Fruit fly (Drosophila melanogaster) whole organism, prepupa: ENCODE measurements around the gene CG10337.
A peak's percentile ranks its signal among the peaks of the same experiment; 100 is the strongest.

ENCODE experiments used
- CG10631 ChIP-seq: fragments of 200-800 bp; sonication (Bioruptor generic); optimal IDR thresholded peaks from 2 replicates; lab custom pipeline; 2016; ENCODE audit warnings: missing biosample characterization, missing genetic modification characterization
- CG11762 ChIP-seq: fragments of 200-800 bp; sonication (Bioruptor generic); optimal IDR thresholded peaks from 3 replicates; lab custom pipeline; 2016; ENCODE audit warnings: missing biosample characterization, missing genetic modification characterization; ENCODE audit not compliant: insufficient read depth
- CG15336 ChIP-seq: fragments of 200-800 bp; sonication (Bioruptor generic); IDR thresholded peaks from 2 replicates; pipeline ENCODE4 v1.3.6; 2022; ENCODE audit warnings: missing biosample characterization, missing genetic modification characterization
- CG3032 ChIP-seq: fragments of 200-800 bp; optimal IDR thresholded peaks from 2 replicates; lab custom pipeline; 2019; ENCODE audit warnings: missing biosample characterization, mild to moderate bottlenecking, missing genetic modification characterization, moderate library complexity
- CG31627 ChIP-seq: fragments of 200-800 bp; sonication (Bioruptor generic); optimal IDR thresholded peaks from 3 replicates; lab custom pipeline; 2016; ENCODE audit warnings: missing biosample characterization, missing genetic modification characterization
- CG34406 ChIP-seq: fragments of 200-800 bp; sonication (Bioruptor generic); optimal IDR thresholded peaks from 3 replicates; lab custom pipeline; 2016; ENCODE audit warnings: missing biosample characterization, missing genetic modification characterization
- CG4318 ChIP-seq: fragments of 200-800 bp; sonication (Bioruptor generic); optimal IDR thresholded peaks from 3 replicates; lab custom pipeline; 2017; ENCODE audit warnings: missing biosample characterization, mild to moderate bottlenecking, missing genetic modification characterization
- CG6163 ChIP-seq: fragments of 200-800 bp; sonication (Bioruptor generic); IDR thresholded peaks from 3 replicates; pipeline ENCODE4 v1.3.6; 2022; ENCODE audit warnings: missing biosample characterization, missing genetic modification characterization
- CG6276 ChIP-seq: fragments of 200-800 bp; sonication (Bioruptor generic); optimal IDR thresholded peaks from 2 replicates; lab custom pipeline; 2017; ENCODE audit warnings: missing biosample characterization, mild to moderate bottlenecking, missing genetic modification characterization
- CG6792 ChIP-seq: fragments of 200-800 bp; sonication (Bioruptor generic); optimal IDR thresholded peaks from 3 replicates; lab custom pipeline; 2016; ENCODE audit warnings: missing biosample characterization, missing genetic modification characterization
- CG6808 ChIP-seq: fragments of 200-800 bp; sonication (Bioruptor generic); optimal IDR thresholded peaks from 3 replicates; lab custom pipeline; 2017; ENCODE audit warnings: missing biosample characterization, missing genetic modification characterization, mild to moderate bottlenecking, moderate library complexity, missing genetic modification reagents
- CG6854 ChIP-seq: fragments of 200-800 bp; sonication (Bioruptor generic); optimal IDR thresholded peaks from 2 replicates; lab custom pipeline; 2017; ENCODE audit warnings: missing biosample characterization, mild to moderate bottlenecking, missing genetic modification characterization
- CG7368 ChIP-seq: fragments of 200-800 bp; sonication (Bioruptor generic); optimal IDR thresholded peaks from 3 replicates; lab custom pipeline; 2016; ENCODE audit warnings: missing biosample characterization, missing genetic modification characterization
- CG8119 ChIP-seq: fragments of 200-800 bp; sonication (Bioruptor generic); IDR thresholded peaks from 3 replicates; pipeline ENCODE4 v1.3.6; 2022; ENCODE audit warnings: missing biosample characterization, missing genetic modification characterization
- CG8319 ChIP-seq: fragments of 200-800 bp; sonication (Bioruptor generic); optimal IDR thresholded peaks from 3 replicates; lab custom pipeline; 2016; ENCODE audit warnings: missing biosample characterization, missing genetic modification characterization
- CG8632 ChIP-seq: fragments of 200-800 bp; sonication (Bioruptor generic); optimal IDR thresholded peaks from 3 replicates; lab custom pipeline; 2016; ENCODE audit warnings: missing biosample characterization, missing genetic modification characterization
- CG9139 ChIP-seq: fragments of 200-800 bp; sonication (Bioruptor generic); optimal IDR thresholded peaks from 3 replicates; lab custom pipeline; 2017; ENCODE audit warnings: missing biosample characterization, mild to moderate bottlenecking, missing genetic modification characterization
- Eip75B ChIP-seq: fragments of 200-800 bp; sonication (Bioruptor generic); optimal IDR thresholded peaks from 3 replicates; lab custom pipeline; 2016; ENCODE audit warnings: missing biosample characterization, missing genetic modification characterization
- Eip93F ChIP-seq: fragments of 200-800 bp; sonication (Bioruptor generic); optimal IDR thresholded peaks from 2 replicates; lab custom pipeline; 2016; ENCODE audit warnings: missing biosample characterization, mild to moderate bottlenecking, missing genetic modification characterization
- Gug ChIP-seq: fragments of 200-800 bp; sonication (Bioruptor generic); IDR thresholded peaks from 2 replicates; pipeline ENCODE4 v1.3.6; 2022; ENCODE audit warnings: missing biosample characterization, missing genetic modification characterization
- Hr38 ChIP-seq: sonication (Bioruptor generic); optimal IDR thresholded peaks from 2 replicates; lab custom pipeline; 2016; ENCODE audit warnings: missing biosample characterization, missing genetic modification characterization
- Hr39 ChIP-seq: fragments of 200-800 bp; sonication (Bioruptor generic); optimal IDR thresholded peaks from 2 replicates; lab custom pipeline; 2016; ENCODE audit warnings: missing biosample characterization, missing genetic modification characterization
- Hr4 ChIP-seq: fragments of 200-800 bp; sonication (Bioruptor generic); optimal IDR thresholded peaks from 3 replicates; lab custom pipeline; 2016; ENCODE audit warnings: missing biosample characterization, missing genetic modification characterization
- Lpt ChIP-seq: fragments of 200-800 bp; sonication (Bioruptor generic); optimal IDR thresholded peaks from 3 replicates; lab custom pipeline; 2016; ENCODE audit warnings: missing biosample characterization, missing genetic modification characterization
- Met ChIP-seq: fragments of 200-800 bp; sonication (Bioruptor generic); optimal IDR thresholded peaks from 3 replicates; lab custom pipeline; 2016; ENCODE audit warnings: missing biosample characterization, missing genetic modification characterization
- OdsH ChIP-seq: fragments of 200-800 bp; sonication (Bioruptor generic); optimal IDR thresholded peaks from 3 replicates; lab custom pipeline; 2016; ENCODE audit warnings: missing biosample characterization, missing genetic modification characterization
- Smox ChIP-seq: fragments of 200-800 bp; sonication (Bioruptor generic); optimal IDR thresholded peaks from 3 replicates; lab custom pipeline; 2016; ENCODE audit warnings: missing biosample characterization, missing genetic modification characterization
- Sox14 ChIP-seq: fragments of 200-800 bp; sonication (Bioruptor generic); optimal IDR thresholded peaks from 3 replicates; lab custom pipeline; 2016; ENCODE audit warnings: missing biosample characterization, missing genetic modification characterization
- Sox15 ChIP-seq: fragments of 200-800 bp; sonication (Bioruptor generic); optimal IDR thresholded peaks from 3 replicates; lab custom pipeline; 2016; ENCODE audit warnings: missing biosample characterization, missing genetic modification characterization
- achi ChIP-seq: fragments of 200-800 bp; sonication (Bioruptor generic); optimal IDR thresholded peaks from 3 replicates; lab custom pipeline; 2016; ENCODE audit warnings: missing biosample characterization, missing genetic modification characterization
- acj6 ChIP-seq: fragments of 200-800 bp; sonication (Bioruptor generic); optimal IDR thresholded peaks from 3 replicates; lab custom pipeline; 2016; ENCODE audit warnings: missing biosample characterization, missing genetic modification characterization
- cyc ChIP-seq: fragments of 200-800 bp; sonication (Bioruptor generic); optimal IDR thresholded peaks from 3 replicates; lab custom pipeline; 2016; ENCODE audit warnings: missing biosample characterization, missing genetic modification characterization
- dac ChIP-seq: fragments of 200-800 bp; sonication (Bioruptor generic); optimal IDR thresholded peaks from 2 replicates; lab custom pipeline; 2017; ENCODE audit warnings: missing biosample characterization, mild to moderate bottlenecking, missing genetic modification characterization
- dsx ChIP-seq: fragments of 200-800 bp; optimal IDR thresholded peaks from 3 replicates; lab custom pipeline; 2019; ENCODE audit warnings: missing biosample characterization, mild to moderate bottlenecking, missing genetic modification characterization, moderate library complexity; ENCODE audit not compliant: poor library complexity, severe bottlenecking
- esn ChIP-seq: fragments of 200-800 bp; sonication (Bioruptor generic); optimal IDR thresholded peaks from 2 replicates; lab custom pipeline; 2016; ENCODE audit warnings: missing biosample characterization, mild to moderate bottlenecking, missing genetic modification characterization, moderate library complexity
- fkh ChIP-seq: fragments of 200-800 bp; sonication (Bioruptor generic); optimal IDR thresholded peaks from 3 replicates; lab custom pipeline; 2017; ENCODE audit warnings: missing biosample characterization, mild to moderate bottlenecking, missing genetic modification characterization, moderate library complexity
- pdm3 ChIP-seq: fragments of 200-800 bp; sonication (Bioruptor generic); optimal IDR thresholded peaks from 3 replicates; lab custom pipeline; 2016; ENCODE audit warnings: missing biosample characterization, missing genetic modification characterization
- salr ChIP-seq, 2 experiments: fragments of 200-800 bp; sonication (Bioruptor generic); optimal IDR thresholded peaks; 3 replicates each; lab custom pipeline; 2016 to 2018; ENCODE audit warnings: missing biosample characterization in 2 of 2, missing genetic modification characterization in 2 of 2, mild to moderate bottlenecking in 1 of 2
- ss ChIP-seq, 2 experiments: fragments of 200-800 bp; sonication (Bioruptor generic); optimal IDR thresholded peaks; 2 replicates in 1 of 2; 3 replicates in 1 of 2; lab custom pipeline; 2017 to 2018; ENCODE audit warnings: mild to moderate bottlenecking in 2 of 2, missing biosample characterization in 2 of 2, missing genetic modification characterization in 2 of 2, moderate library complexity in 1 of 2
- svp ChIP-seq: fragments of 200-800 bp; sonication (Bioruptor generic); peaks from one replicate; lab custom pipeline; 2016; ENCODE audit warnings: missing biosample characterization, missing genetic modification characterization
- topi ChIP-seq: fragments of 200-800 bp; sonication (Bioruptor generic); optimal IDR thresholded peaks from 3 replicates; lab custom pipeline; 2016; ENCODE audit warnings: missing biosample characterization, missing genetic modification characterization
- vri ChIP-seq: fragments of 200-800 bp; sonication (Bioruptor generic); optimal IDR thresholded peaks from 3 replicates; lab custom pipeline; 2016; ENCODE audit warnings: missing biosample characterization, mild to moderate bottlenecking, missing genetic modification characterization

CG10337 gene

DNA sequence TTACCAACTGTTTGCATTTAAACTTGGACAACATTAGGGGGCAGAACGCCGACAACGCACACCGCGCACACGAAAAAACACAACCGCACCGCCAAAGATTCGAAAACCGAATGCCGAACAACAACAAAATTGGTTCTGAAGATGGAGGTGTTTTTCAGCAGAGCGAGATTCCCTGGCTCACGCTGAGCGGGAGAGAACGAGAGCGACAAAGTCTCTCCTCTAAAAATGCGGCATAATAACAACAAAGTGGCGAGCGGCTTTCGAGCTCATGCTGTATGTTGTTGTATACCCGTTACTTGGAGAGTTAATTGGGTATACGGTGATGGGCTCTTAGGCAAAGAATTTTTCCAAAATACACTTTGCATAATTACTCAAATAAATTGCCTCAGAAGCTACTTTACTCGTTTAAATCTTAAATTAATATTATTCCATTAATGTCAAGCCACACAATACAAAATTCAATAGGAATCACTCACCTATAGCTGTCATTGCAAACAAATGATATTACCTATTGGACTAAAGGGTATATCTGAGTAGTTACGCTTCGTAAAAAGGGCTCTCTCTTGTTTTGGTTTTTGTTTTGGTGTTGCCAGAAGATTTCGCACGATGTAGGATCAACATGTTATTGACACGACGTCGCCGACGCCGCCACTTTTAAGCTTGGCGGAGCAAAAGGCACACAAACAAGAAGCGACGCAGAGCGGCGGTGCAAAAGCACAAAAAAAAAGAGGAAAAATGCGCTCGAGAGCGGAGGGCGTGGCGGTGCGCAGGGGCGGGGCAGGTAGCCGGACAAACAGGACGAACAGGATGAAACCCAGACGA is 25.9 kb upstream of the CG10337 start (continued):
- TF ChIP-seq dac (GFP tag; lab: Kevin White, UChicago) (peak; percentile 85), Gug (GFP tag; lab: Robert Waterston, UW) (peak; percentile 79), CG34406 (GFP tag; lab: Kevin White, UChicago) (peak; percentile 87), Hr4 (GFP tag; lab: Kevin White, UChicago) (peak; percentile 93), CG8632 (peak; percentile 93), Hr39 (GFP tag; lab: Kevin White, UChicago) (peak; percentile 94), CG7368 (peak; percentile 82), Eip75B (peak; percentile 95), esn (GFP tag; lab: Kevin White, UChicago) (peak; percentile 96), CG6276 (GFP tag; lab: Kevin White, UChicago) (peak; percentile 88), Sox15 (GFP tag; lab: Kevin White, UChicago) (peak; percentile 84), acj6 (GFP tag; lab: Kevin White, UChicago) (peak; percentile 94), CG6163 (GFP tag; lab: Robert Waterston, UW) (peak; percentile 74), salr (GFP tag; optimal IDR thresholded peaks at IDR 0.05; lab: Kevin White, UChicago) (peak; percentile 77 to 90), OdsH (GFP tag; lab: Kevin White, UChicago) (peak; percentile 96), CG6808 (GFP tag; lab: Kevin White, UChicago) (peak; percentile 92), CG31627 (GFP tag; lab: Kevin White, UChicago) (peak; percentile 94)

DNA sequence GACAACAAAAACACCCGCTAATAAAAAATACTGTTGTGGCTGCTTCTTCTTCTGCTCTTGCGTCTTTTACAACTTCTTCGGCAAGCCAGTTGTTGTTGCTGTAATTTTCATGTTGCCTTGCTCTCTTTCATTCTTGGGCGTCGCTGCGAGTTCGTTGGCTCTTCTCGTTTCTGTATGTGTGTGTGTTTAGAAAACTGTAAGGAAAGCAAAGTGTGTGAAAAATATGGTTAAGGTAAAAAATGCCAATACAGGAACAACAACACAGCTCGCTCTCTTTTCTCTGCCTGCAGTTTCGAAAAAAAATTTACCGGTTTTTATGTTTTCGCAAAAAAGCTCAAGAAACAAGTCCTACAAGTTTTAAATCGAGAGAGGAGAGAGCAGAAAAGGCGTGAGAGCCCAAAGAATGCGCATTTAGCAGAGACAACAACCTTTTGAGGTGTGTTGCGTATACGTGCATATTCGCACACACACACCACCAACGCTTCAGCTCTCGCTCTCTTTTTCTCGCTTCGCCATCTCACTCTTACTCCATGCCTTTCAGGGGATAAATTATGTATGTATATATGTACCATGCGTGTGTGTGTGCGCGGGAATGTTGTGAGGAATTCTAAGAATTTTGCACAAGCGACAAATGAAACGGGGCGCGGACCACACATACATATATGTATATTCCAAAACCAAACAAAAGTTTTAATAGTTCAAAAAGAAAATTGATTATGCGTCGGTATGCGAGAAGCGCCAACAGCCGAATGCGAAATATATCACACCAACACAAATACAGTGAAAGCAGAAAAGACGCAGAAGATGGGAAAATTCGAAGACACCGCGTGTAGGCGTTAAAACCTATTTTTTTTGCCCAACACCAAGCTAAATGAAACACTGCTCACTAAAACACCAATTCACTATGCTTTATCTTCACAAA is 25.1 kb upstream of the CG10337 start:
- TF ChIP-seq CG3032 (tag; lab: Kevin White, UChicago): peak; percentile 1
- no peak for TF ChIP-seq CG6792
- TF ChIP-seq esn (GFP tag; lab: Kevin White, UChicago): peak; percentile 2
- no peak for TF ChIP-seq acj6 (GFP tag; lab: Kevin White, UChicago)
- peak; percentile 32 for TF ChIP-seq vri (GFP tag; lab: Kevin White, UChicago)
- no peak for TF ChIP-seq Hr38 (GFP tag; lab: Kevin White, UChicago)
- peak in 1 of 2 experiments; percentile 24 for TF ChIP-seq salr (GFP tag; optimal IDR thresholded peaks at IDR 0.05; lab: Kevin White, UChicago)
- TF ChIP-seq Eip75B: no peak
- TF ChIP-seq CG6808 (GFP tag; lab: Kevin White, UChicago): no peak
- TF ChIP-seq dsx (GFP tag; lab: Kevin White, UChicago): peak; percentile 25
- no peak for TF ChIP-seq achi (GFP tag; lab: Kevin White, UChicago)
- peak; percentile 84 for TF ChIP-seq svp (GFP tag; lab: Kevin White, UChicago)
- TF ChIP-seq CG7368: no peak
- no peak for TF ChIP-seq CG6854 (GFP tag; lab: Kevin White, UChicago)
- TF ChIP-seq CG15336: peak; percentile 9; the same call in 1 of the 2 replicates
- peak; percentile 55 for TF ChIP-seq Sox14 (GFP tag; lab: Kevin White, UChicago)
- peak; percentile 27; the same call in 1 of the 3 replicates for TF ChIP-seq CG6163 (GFP tag; lab: Robert Waterston, UW)
- TF ChIP-seq topi (GFP tag; lab: Kevin White, UChicago): no peak
- TF ChIP-seq CG9139 (GFP tag; lab: Kevin White, UChicago): peak; percentile 2
- TF ChIP-seq ss (GFP tag; optimal IDR thresholded peaks at IDR 0.05; lab: Kevin White, UChicago): peak in 1 of 2 experiments; percentile 39
- TF ChIP-seq Lpt (GFP tag; lab: Kevin White, UChicago): peak; percentile 70
- TF ChIP-seq Met (GFP tag; lab: Kevin White, UChicago): peak; percentile 1

DNA sequence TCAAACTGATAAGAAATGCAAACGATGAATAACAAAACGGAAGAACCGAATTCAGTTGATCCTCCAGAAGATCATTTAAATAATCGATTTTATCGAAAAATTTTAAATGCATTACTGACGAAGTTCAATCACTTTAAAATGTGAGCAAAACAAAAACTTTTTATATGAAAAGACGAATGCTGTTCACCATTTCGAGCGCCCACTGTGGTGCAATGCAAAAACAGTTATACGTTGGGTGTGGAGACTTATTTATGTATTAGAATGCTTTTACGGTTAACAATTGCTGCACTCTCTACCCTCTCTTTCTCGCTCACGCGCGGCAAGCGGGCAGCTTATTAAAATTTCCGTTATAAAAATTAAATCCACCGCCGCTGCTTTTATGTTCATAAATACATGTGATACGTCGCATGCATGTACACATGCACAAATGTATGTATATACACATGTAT is 24.1 kb upstream of the CG10337 start:
- TF ChIP-seq Eip75B (no peak), Lpt (GFP tag; lab: Kevin White, UChicago) (no peak), CG4318 (GFP tag; lab: Kevin White, UChicago) (peak; percentile 28), salr (GFP tag; optimal IDR thresholded peaks at IDR 0.05; lab: Kevin White, UChicago) (no peak), fkh (GFP tag; lab: Kevin White, UChicago) (no peak), CG10631 (peak; percentile 33), CG8119 (GFP tag; lab: Robert Waterston, UW) (0 out of 3 replicates have a peak, but pooled peaks have one; percentile 39), Hr39 (GFP tag; lab: Kevin White, UChicago) (peak; percentile 44), Eip93F (GFP tag; lab: Kevin White, UChicago) (peak; percentile 37), CG11762 (GFP tag; lab: Kevin White, UChicago) (no peak), Smox (GFP tag; lab: Kevin White, UChicago) (no peak), cyc (GFP tag; lab: Kevin White, UChicago) (peak; percentile 27), CG8319 (GFP tag; lab: Kevin White, UChicago) (no peak), pdm3 (peak; percentile 54), Hr4 (GFP tag; lab: Kevin White, UChicago) (peak; percentile 73), Sox15 (GFP tag; lab: Kevin White, UChicago) (no peak), svp (GFP tag; lab: Kevin White, UChicago) (peak; percentile 90), CG3032 (tag; lab: Kevin White, UChicago) (peak; percentile 5), CG6792 (no peak)
